Fruit fly (Drosophila melanogaster): ENCODE data around the gene CG14445.
A peak's percentile ranks its signal among the peaks of the same experiment; 100 is the strongest.

CG14445 gene

dm6 chrX:6265456-6265877, 28.4 kb downstream of the CG14445 start (continued):
- TF ChIP-seq CG18599 (GFP tag; optimal IDR thresholded peaks at IDR 0.05) (peak; percentile 94), gcm (GFP tag; optimal IDR thresholded peaks at IDR 0.05) (peak; percentile 95), CG6272 (GFP tag; IDR thresholded peaks at IDR 0.05) (peak; percentile 83), NC2β (GFP tag; optimal IDR thresholded peaks at IDR 0.05) (peak; percentile 96), CG3407 (GFP tag; optimal IDR thresholded peaks at IDR 0.05) (peak; percentile 93), Ssrp (tag; optimal IDR thresholded peaks at IDR 0.05) (peak; percentile 97), chn (GFP tag; optimal IDR thresholded peaks at IDR 0.05) (peak; percentile 97), CG12236 (GFP tag; optimal IDR thresholded peaks at IDR 0.05) (peak; percentile 96), CG8388 (GFP tag; optimal IDR thresholded peaks at IDR 0.05) (peak; percentile 96), Fer2 (tag; optimal IDR thresholded peaks at IDR 0.05) (peak; percentile 84), hth (optimal IDR thresholded peaks at IDR 0.05) (no peak), sob (GFP tag; IDR thresholded peaks at IDR 0.05) (peak; percentile 88), CG6254 (GFP tag; optimal IDR thresholded peaks at IDR 0.05) (peak; percentile 89), Kr (GFP tag; optimal IDR thresholded peaks at IDR 0.05) (no peak), CG17912 (GFP tag; optimal IDR thresholded peaks at IDR 0.05) (peak; percentile 82), Xrp1 (GFP tag; IDR thresholded peaks at IDR 0.05) (peak; percentile 96), CG4404 (GFP tag; IDR thresholded peaks at IDR 0.05) (peak; percentile 83), Eip74EF (GFP tag; optimal IDR thresholded peaks at IDR 0.05) (peak in 1 of 2 experiments; percentile 97), PHDP (tag; optimal IDR thresholded peaks at IDR 0.05) (peak; percentile 96), CG7556 (GFP tag; optimal IDR thresholded peaks at IDR 0.05) (peak; percentile 97), Gug (GFP tag; IDR thresholded peaks at IDR 0.05) (peak; percentile 92), sc (optimal IDR thresholded peaks at IDR 0.05) (no peak), sc (GFP tag; optimal IDR thresholded peaks at IDR 0.05) (peak; percentile 92), CG9215 (GFP tag; IDR thresholded peaks at IDR 0.05) (peak; percentile 88), peb (GFP tag; IDR thresholded peaks at IDR 0.05) (peak; percentile 87), CG14710 (tag; optimal IDR thresholded peaks at IDR 0.05) (peak; percentile 91), sens-2 (GFP tag; IDR thresholded peaks at IDR 0.05) (peak; percentile 90), CG17829 (tag; optimal IDR thresholded peaks at IDR 0.05) (peak; percentile 96), zfh2 (GFP tag; optimal IDR thresholded peaks at IDR 0.05) (peak; percentile 89), lilli (GFP tag; optimal IDR thresholded peaks at IDR 0.05) (peak; percentile 96), da (GFP tag; optimal IDR thresholded peaks at IDR 0.05) (peak; percentile 89), nerfin-1 (tag; optimal IDR thresholded peaks at IDR 0.05) (peak; percentile 92), CG7963 (GFP tag; IDR thresholded peaks at IDR 0.05; ENCODE audit: partially characterized antibody) (no peak), CG8924 (tag; optimal IDR thresholded peaks at IDR 0.05) (peak; percentile 97), cwo (GFP tag; optimal IDR thresholded peaks at IDR 0.05) (peak; percentile 93), Sox102F (GFP tag; optimal IDR thresholded peaks at IDR 0.05) (peak; percentile 99), sug (tag; optimal IDR thresholded peaks at IDR 0.05) (peak; percentile 86), H2.0 (GFP tag; IDR thresholded peaks at IDR 0.05) (peak; percentile 88), CG14965 (GFP tag; optimal IDR thresholded peaks at IDR 0.05; ENCODE audit: borderline replicate concordance) (peak; percentile 69), gt (GFP tag; IDR thresholded peaks at IDR 0.05) (peak; percentile 85), dan (GFP tag; IDR thresholded peaks at IDR 0.05) (peak; percentile 47; the same call in 1 of the 2 replicates), gce (GFP tag; IDR thresholded peaks at IDR 0.05) (peak; percentile 89), CG10979 (tag; optimal IDR thresholded peaks at IDR 0.05) (peak; percentile 95), ken (GFP tag; IDR thresholded peaks at IDR 0.05) (peak; percentile 95), caup (GFP tag; optimal IDR thresholded peaks at IDR 0.05; ENCODE audit: severe bottlenecking) (peak; percentile 92), ems (GFP tag; optimal IDR thresholded peaks at IDR 0.05) (peak; percentile 96), Med (GFP tag) (peak; percentile 99), Sry-β (GFP tag; optimal IDR thresholded peaks at IDR 0.05) (peak; percentile 62), fd3F (GFP tag; optimal IDR thresholded peaks at IDR 0.05) (peak; percentile 93), CG10366 (GFP tag; IDR thresholded peaks at IDR 0.05) (peak; percentile 93)

All from whole organism, embryonic.